Worm (Caenorhabditis elegans): ENCODE measurements around the gene gpx-5.
A peak's percentile ranks its signal among the peaks of the same experiment; 100 is the strongest.

Gene gpx-5

DNA sequence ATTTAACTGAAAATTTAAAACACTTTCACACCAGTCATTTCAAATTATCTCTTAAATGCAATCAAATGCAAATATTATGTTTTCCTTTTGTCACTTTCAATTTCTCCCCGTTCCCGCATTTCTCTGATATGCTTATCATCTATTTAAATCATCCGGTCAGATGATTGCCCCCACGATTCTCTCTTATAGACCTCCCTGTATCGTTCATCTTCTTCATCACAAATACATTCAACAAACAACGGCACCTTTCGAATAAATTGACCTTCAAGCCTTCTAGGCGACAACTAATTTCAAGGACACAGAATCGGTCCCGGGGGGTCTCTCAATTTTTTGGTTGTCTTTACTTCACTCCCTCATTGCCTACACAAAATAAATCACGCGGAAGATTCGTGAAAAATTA, 35.6 kb upstream of the gpx-5 start (continued):
- TF ChIP-seq ceh-20 (GFP tag; IDR thresholded peaks at IDR 0.05): no peak

DNA sequence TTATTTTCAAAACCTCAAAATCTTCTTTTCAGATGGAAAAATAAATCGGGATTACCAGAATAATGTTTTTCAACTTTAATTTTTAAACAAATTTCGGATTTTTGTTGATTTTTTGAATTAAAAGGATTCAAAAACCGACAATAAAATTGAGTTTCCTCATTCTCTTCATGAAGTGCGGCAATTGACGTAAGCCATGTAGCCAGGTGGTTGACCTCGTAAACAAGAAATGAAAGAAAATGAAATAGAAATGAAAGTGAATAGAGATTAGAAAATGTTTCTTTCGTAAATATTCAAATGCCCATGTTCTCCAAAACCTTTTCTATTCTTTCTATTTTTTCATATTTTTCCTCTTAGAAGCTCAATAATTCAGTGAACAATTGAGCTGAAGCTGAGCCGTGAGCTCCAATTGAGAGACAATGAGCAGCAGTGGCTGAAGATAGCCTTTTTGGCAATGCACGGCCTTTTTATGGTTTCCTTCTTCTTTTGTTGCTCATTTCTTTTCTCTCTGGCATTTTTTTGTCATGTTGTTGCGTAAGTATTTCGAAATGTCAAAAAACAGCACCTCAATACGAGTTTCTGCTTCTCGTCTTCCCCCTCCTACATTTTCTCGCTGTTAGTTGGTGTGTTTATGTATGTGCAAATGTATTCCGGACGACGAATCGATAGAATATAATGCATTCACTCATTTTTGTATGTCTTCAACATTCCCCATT, 34.7 kb upstream of the gpx-5 start:
- 0 out of 2 replicates have a peak, but pooled peaks have one; percentile 19 for TF ChIP-seq pha-4 (GFP tag; IDR thresholded peaks at IDR 0.05)
- no peak for TF ChIP-seq pha-4 (tag; optimal IDR thresholded peaks at IDR 0.05)
- no peak for TF ChIP-seq hlh-30 (tag; optimal IDR thresholded peaks at IDR 0.05; ENCODE audit: insufficient read depth)
- no peak for TF ChIP-seq nhr-28 (tag; optimal IDR thresholded peaks at IDR 0.05)
- TF ChIP-seq ceh-28 (tag; optimal IDR thresholded peaks at IDR 0.05): no peak
- no peak for TF ChIP-seq zag-1 (tag; optimal IDR thresholded peaks at IDR 0.05)
- peak in 1 of 2 experiments; percentile 26 for TF ChIP-seq daf-16 (GFP tag; optimal IDR thresholded peaks at IDR 0.05)
- peak; percentile 23 for TF ChIP-seq daf-16 (tag; optimal IDR thresholded peaks at IDR 0.05)
- peak; percentile 6 for TF ChIP-seq mes-2 (tag; optimal IDR thresholded peaks at IDR 0.05; ENCODE audit: poor library complexity, severe bottlenecking)

DNA sequence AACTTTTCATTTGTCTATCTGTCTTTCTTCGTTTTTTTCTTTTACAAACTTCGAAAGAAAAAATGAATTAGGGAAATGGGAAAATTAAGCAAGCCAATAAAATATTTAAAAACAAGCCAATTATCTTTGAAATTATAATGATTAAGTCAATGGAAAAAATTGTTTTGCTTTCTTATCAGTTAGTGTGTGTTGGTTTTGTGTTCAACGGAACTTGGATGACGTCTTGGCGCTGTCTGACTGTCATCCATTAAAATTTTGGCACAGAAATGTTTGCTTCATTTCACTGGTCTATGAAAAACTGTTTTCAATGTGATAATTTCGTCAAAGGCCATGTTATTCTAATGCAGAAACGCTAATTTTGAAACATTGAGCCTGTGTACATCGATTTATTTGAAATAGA, 33.9 kb upstream of the gpx-5 start:
- TF ChIP-seq dmd-8 (GFP tag; IDR thresholded peaks at IDR 0.05) (no peak), egl-27 (tag; optimal IDR thresholded peaks at IDR 0.05) (no peak), mep-1 (tag; optimal IDR thresholded peaks at IDR 0.05) (no peak), arid-1 (GFP tag; conservative IDR thresholded peaks at IDR 0.05) (no peak), nhr-10 (tag; optimal IDR thresholded peaks at IDR 0.05) (no peak), daf-16 (GFP tag; optimal IDR thresholded peaks at IDR 0.05) (no peak), daf-16 (tag; optimal IDR thresholded peaks at IDR 0.05) (peak; percentile 90), dmd-6 (GFP tag; IDR thresholded peaks at IDR 0.05) (peak; percentile 52), snpc-1.2 (GFP tag; IDR thresholded peaks at IDR 0.05) (no peak), Y48G9A.11 (GFP tag; IDR thresholded peaks at IDR 0.05) (no peak), php-3 (GFP tag; IDR thresholded peaks at IDR 0.05) (0 out of 2 replicates have a peak, but pooled peaks have one; percentile 44), sdz-12 (GFP tag; optimal IDR thresholded peaks at IDR 0.05) (no peak), snpc-4 (tag; optimal IDR thresholded peaks at IDR 0.05) (no peak), dve-1 (tag; optimal IDR thresholded peaks at IDR 0.05; ENCODE audit: insufficient read depth) (peak; percentile 65), nhr-41 (GFP tag; IDR thresholded peaks at IDR 0.05) (no peak), lin-29 (GFP tag; IDR thresholded peaks at IDR 0.05) (no peak), ceh-62 (tag; optimal IDR thresholded peaks at IDR 0.05) (no peak), nhr-77 (tag; optimal IDR thresholded peaks at IDR 0.05) (peak; percentile 25), Y75B8A.6 (GFP tag; IDR thresholded peaks at IDR 0.05) (no peak), D1046.2 (GFP tag; IDR thresholded peaks at IDR 0.05) (no peak), mdl-1 (tag; optimal IDR thresholded peaks at IDR 0.05) (no peak), nhr-28 (tag; optimal IDR thresholded peaks at IDR 0.05) (peak; percentile 50), pqm-1 (tag; optimal IDR thresholded peaks at IDR 0.05) (peak; percentile 51), nhr-111 (GFP tag; optimal IDR thresholded peaks at IDR 0.05) (no peak), hlh-11 (tag; optimal IDR thresholded peaks at IDR 0.05) (no peak)

DNA sequence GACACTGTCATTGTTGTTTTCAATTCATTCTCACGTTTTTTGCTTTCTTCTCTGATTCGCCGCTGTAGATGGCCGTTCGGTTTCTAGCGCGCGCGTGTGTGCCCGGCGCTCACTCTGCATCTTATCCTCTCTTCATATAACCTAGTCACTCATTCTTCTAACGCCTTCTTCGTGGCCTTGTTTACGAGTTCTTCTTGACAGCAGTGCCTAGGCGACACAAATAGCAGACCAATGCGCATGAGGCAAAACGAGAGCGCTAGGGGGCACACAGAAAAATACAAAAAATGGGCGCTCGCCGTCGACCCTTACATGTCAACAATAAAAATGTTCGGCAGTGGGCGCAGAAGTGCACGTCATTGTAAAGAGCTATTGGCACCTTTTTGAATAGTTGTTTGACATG, 33.4 kb upstream of the gpx-5 start:
- TF ChIP-seq T20F7.1 (GFP tag; optimal IDR thresholded peaks at IDR 0.05) (no peak), ZK337.2 (GFP tag; IDR thresholded peaks at IDR 0.05) (no peak), madf-5 (GFP tag; IDR thresholded peaks at IDR 0.05) (no peak), mep-1 (tag; optimal IDR thresholded peaks at IDR 0.05) (peak; percentile 79), lin-15B (tag; optimal IDR thresholded peaks at IDR 0.05) (no peak), cey-2 (tag; optimal IDR thresholded peaks at IDR 0.05; ENCODE audit: borderline replicate concordance, insufficient read depth) (no peak), nhr-41 (GFP tag; IDR thresholded peaks at IDR 0.05) (peak; percentile 62; the same call in 1 of the 2 replicates), tra-1 (GFP tag; IDR thresholded peaks at IDR 0.05) (no peak), hlh-30 (tag; optimal IDR thresholded peaks at IDR 0.05; ENCODE audit: insufficient read depth) (peak; percentile 89), dve-1 (tag; optimal IDR thresholded peaks at IDR 0.05; ENCODE audit: insufficient read depth) (peak; percentile 77), egl-27 (tag; optimal IDR thresholded peaks at IDR 0.05) (no peak), lin-29 (GFP tag; IDR thresholded peaks at IDR 0.05) (no peak), nhr-48 (tag; optimal IDR thresholded peaks at IDR 0.05) (no peak), sdz-12 (GFP tag; optimal IDR thresholded peaks at IDR 0.05) (no peak), fkh-10 (GFP tag; optimal IDR thresholded peaks at IDR 0.05) (peak; percentile 26), skn-1 (tag; optimal IDR thresholded peaks at IDR 0.05) (no peak), hmg-1.1 (GFP tag; IDR thresholded peaks at IDR 0.05) (peak; percentile 67), Y105C5A.15 (GFP tag; IDR thresholded peaks at IDR 0.05) (no peak), mdt-29 (GFP tag; IDR thresholded peaks at IDR 0.05) (no peak), lsy-2 (tag; optimal IDR thresholded peaks at IDR 0.05) (peak in 1 of 2 experiments; percentile 50), ceh-62 (tag; optimal IDR thresholded peaks at IDR 0.05) (no peak)

All from whole organism, L4 larva.